Worm (Caenorhabditis elegans) whole organism, L3 larva: ENCODE measurements around the gene srbc-45.

ENCODE experiments used
- nfya-1 ChIP-seq: sonication (generic microtip); optimal IDR thresholded peaks from 2 replicates; lab custom pipeline; 2017; ENCODE audit warnings: missing genetic modification characterization, mild to moderate bottlenecking, missing compliant biosample characterization, antibody characterized with exemption, moderate library complexity; ENCODE audit not compliant: insufficient read depth
- nhr-11 ChIP-seq: fragments of 150-350 bp; optimal IDR thresholded peaks from 2 replicates; lab custom pipeline; 2014; ENCODE audit warnings: missing biosample characterization, missing genetic modification characterization
- nhr-237 ChIP-seq: fragments of 150-350 bp; optimal IDR thresholded peaks from 2 replicates; lab custom pipeline; 2014; ENCODE audit warnings: missing biosample characterization, missing genetic modification characterization
- unc-62 ChIP-seq: fragments of 150-350 bp; sonication (generic microtip); optimal IDR thresholded peaks from 4 replicates; lab custom pipeline; 2014; ENCODE audit warnings: missing biosample characterization, missing genetic modification reagents, missing genetic modification characterization

ce11 chrV:12827219-12827618, 23.8 kb downstream of the srbc-45 start, which contains the start of gene ugt-15:
- TF ChIP-seq unc-62 (GFP tag; lab: Kevin White, UChicago) (no peak), nfya-1 (tag; lab: Kevin White, UChicago) (no peak), nhr-11 (tag; lab: Kevin White, UChicago) (no peak), nhr-237 (tag; lab: Kevin White, UChicago) (no peak)
